Fruit fly (Drosophila melanogaster) whole organism, pupa: ENCODE data around the gene CG15725.
A peak's percentile ranks its signal among the peaks of the same experiment; 100 is the strongest.

ENCODE experiments used
- CG10348 ChIP-seq: fragments of 200-800 bp; sonication (Bioruptor generic); IDR thresholded peaks from 2 replicates; pipeline ENCODE4 v1.3.6; 2022; ENCODE audit warnings: missing biosample characterization, missing genetic modification characterization
- CG12605 ChIP-seq: fragments of 200-800 bp; sonication (Bioruptor generic); IDR thresholded peaks from 2 replicates; pipeline ENCODE4 v1.3.6; 2022; ENCODE audit warnings: missing biosample characterization, missing genetic modification characterization
- CG13204 ChIP-seq: fragments of 200-800 bp; sonication (Bioruptor generic); optimal IDR thresholded peaks from 2 replicates; lab custom pipeline; 2018; ENCODE audit warnings: missing biosample characterization, mild to moderate bottlenecking, missing genetic modification characterization, moderate library complexity
- CG14655 ChIP-seq: fragments of 200-800 bp; sonication (Bioruptor generic); optimal IDR thresholded peaks from 3 replicates; lab custom pipeline; 2017; ENCODE audit warnings: mild to moderate bottlenecking, missing biosample characterization, missing genetic modification reagents, missing genetic modification characterization
- CG15710 ChIP-seq: fragments of 200-800 bp; sonication (Bioruptor generic); optimal IDR thresholded peaks from 2 replicates; lab custom pipeline; 2018; ENCODE audit warnings: missing biosample characterization, mild to moderate bottlenecking, missing genetic modification characterization, moderate library complexity
- CG17806 ChIP-seq: fragments of 200-800 bp; sonication (Bioruptor generic); optimal IDR thresholded peaks from 2 replicates; lab custom pipeline; 2018; ENCODE audit warnings: missing biosample characterization, mild to moderate bottlenecking, missing genetic modification characterization, moderate library complexity
- CG32121 ChIP-seq: fragments of 200-800 bp; sonication (Bioruptor generic); IDR thresholded peaks from 2 replicates; pipeline ENCODE4 v1.3.6; 2022; ENCODE audit warnings: missing biosample characterization, missing genetic modification characterization
- CG34367 ChIP-seq: fragments of 200-800 bp; sonication (Bioruptor generic); optimal IDR thresholded peaks from 2 replicates; lab custom pipeline; 2018; ENCODE audit warnings: missing biosample characterization, mild to moderate bottlenecking, missing genetic modification characterization
- CG4496 ChIP-seq: fragments of 200-800 bp; sonication (Bioruptor generic); IDR thresholded peaks from 3 replicates; pipeline ENCODE4 v1.3.6; 2022; ENCODE audit warnings: missing biosample characterization, missing genetic modification characterization
- CG8159 ChIP-seq: fragments of 200-800 bp; sonication (Bioruptor generic); optimal IDR thresholded peaks from 3 replicates; lab custom pipeline; 2018; ENCODE audit warnings: missing biosample characterization, mild to moderate bottlenecking, missing genetic modification characterization, moderate library complexity
- CG8301 ChIP-seq: fragments of 200-800 bp; sonication (Bioruptor generic); optimal IDR thresholded peaks from 2 replicates; lab custom pipeline; 2018; ENCODE audit warnings: missing biosample characterization, mild to moderate bottlenecking, missing genetic modification characterization
- CG9948 ChIP-seq: fragments of 200-800 bp; sonication (Bioruptor generic); optimal IDR thresholded peaks from 2 replicates; lab custom pipeline; 2018; ENCODE audit warnings: missing biosample characterization, mild to moderate bottlenecking, missing genetic modification characterization, moderate library complexity
- D1 ChIP-seq: fragments of 200-800 bp; sonication (Bioruptor generic); optimal IDR thresholded peaks from 2 replicates; lab custom pipeline; 2018; ENCODE audit warnings: missing biosample characterization, mild to moderate bottlenecking, missing genetic modification characterization, moderate library complexity
- EcR ChIP-seq: fragments of 200-800 bp; sonication (Bioruptor generic); optimal IDR thresholded peaks from 3 replicates; lab custom pipeline; 2019; ENCODE audit warnings: missing biosample characterization, missing genetic modification characterization, mild to moderate bottlenecking, moderate library complexity, missing genetic modification reagents
- Ets98B ChIP-seq: fragments of 200-800 bp; sonication (Bioruptor generic); IDR thresholded peaks from 2 replicates; pipeline ENCODE4 v1.3.6; 2022; ENCODE audit warnings: missing biosample characterization, missing genetic modification characterization
- Pif1A ChIP-seq: fragments of 200-800 bp; sonication (Bioruptor generic); optimal IDR thresholded peaks from 3 replicates; lab custom pipeline; 2016; ENCODE audit warnings: missing biosample characterization, missing genetic modification characterization
- Pif1B ChIP-seq: fragments of 200-800 bp; sonication (Bioruptor generic); optimal IDR thresholded peaks from 3 replicates; lab custom pipeline; 2016; ENCODE audit warnings: missing biosample characterization, missing genetic modification characterization
- Snoo ChIP-seq: fragments of 200-800 bp; sonication (Bioruptor generic); optimal IDR thresholded peaks from 3 replicates; lab custom pipeline; 2017; ENCODE audit warnings: missing biosample characterization, mild to moderate bottlenecking, missing genetic modification characterization, inconsistent platforms
- fd96Ca ChIP-seq: fragments of 200-800 bp; sonication (Bioruptor generic); IDR thresholded peaks from 3 replicates; pipeline ENCODE4 v1.3.6; 2022; ENCODE audit warnings: missing biosample characterization, missing genetic modification characterization
- gl ChIP-seq: fragments of 200-800 bp; sonication (Bioruptor generic); optimal IDR thresholded peaks from 2 replicates; lab custom pipeline; 2018; ENCODE audit warnings: missing biosample characterization, mild to moderate bottlenecking, missing genetic modification characterization
- rn ChIP-seq: fragments of 200-800 bp; sonication (Bioruptor generic); IDR thresholded peaks from 2 replicates; pipeline ENCODE4 v1.3.6; 2022; ENCODE audit warnings: missing biosample characterization, missing genetic modification characterization

Gene CG15725

DNA sequence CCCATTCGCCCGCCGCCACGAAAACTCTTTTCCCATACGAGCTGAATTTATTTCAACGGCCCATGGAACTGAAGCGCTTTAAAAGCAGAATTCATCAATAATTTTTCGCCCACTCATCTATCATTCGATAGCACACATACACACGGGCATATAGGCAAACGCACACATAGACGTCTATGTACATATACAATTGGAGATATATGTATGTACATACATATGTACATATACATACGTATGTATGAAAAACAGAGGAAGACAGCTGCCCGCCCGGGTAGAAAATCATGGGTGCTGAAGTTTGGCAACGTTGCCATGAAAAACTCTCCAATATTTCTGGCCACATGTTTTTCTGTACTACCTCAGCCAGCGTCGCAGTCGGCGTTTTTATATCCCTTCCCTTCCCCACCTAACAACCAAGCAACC is 28.1 kb downstream of the CG15725 start:
- TF ChIP-seq CG10348 (GFP tag; lab: Robert Waterston, UW) (no peak), CG12605 (peak; percentile 24; the same call in 1 of the 2 replicates)

DNA sequence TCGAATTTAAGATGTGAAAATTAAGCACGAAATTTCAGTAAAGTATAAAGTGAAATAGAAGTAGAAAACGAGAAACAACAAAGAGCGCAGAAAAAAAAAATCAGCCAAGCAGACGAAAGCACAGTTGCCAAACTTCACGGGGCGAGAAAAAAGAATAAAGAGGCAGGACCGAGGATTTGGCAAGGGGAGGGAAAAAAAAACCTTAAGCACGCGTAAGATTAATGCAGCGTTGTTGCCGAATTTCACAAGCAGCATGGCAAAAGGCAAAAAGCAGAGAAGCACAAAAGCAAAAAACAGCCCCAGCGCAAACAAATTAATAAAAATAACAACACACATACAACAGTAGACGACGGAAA is 28.7 kb downstream of the CG15725 start:
- TF ChIP-seq Pif1A (GFP tag; lab: Kevin White, UChicago) (peak; percentile 80), Ets98B (no peak; the same call in 1 of the 2 replicates), fd96Ca (GFP tag; lab: Robert Waterston, UW) (peak; percentile 90), rn (GFP tag; lab: Robert Waterston, UW) (peak; percentile 37; the same call in 1 of the 2 replicates), CG9948 (no peak), Pif1B (GFP tag; lab: Kevin White, UChicago) (peak; percentile 40), CG12605 (no peak), Snoo (tag; lab: Kevin White, UChicago) (no peak), CG4496 (GFP tag; lab: Robert Waterston, UW) (no peak; the same call in none of the 3 replicates)

DNA sequence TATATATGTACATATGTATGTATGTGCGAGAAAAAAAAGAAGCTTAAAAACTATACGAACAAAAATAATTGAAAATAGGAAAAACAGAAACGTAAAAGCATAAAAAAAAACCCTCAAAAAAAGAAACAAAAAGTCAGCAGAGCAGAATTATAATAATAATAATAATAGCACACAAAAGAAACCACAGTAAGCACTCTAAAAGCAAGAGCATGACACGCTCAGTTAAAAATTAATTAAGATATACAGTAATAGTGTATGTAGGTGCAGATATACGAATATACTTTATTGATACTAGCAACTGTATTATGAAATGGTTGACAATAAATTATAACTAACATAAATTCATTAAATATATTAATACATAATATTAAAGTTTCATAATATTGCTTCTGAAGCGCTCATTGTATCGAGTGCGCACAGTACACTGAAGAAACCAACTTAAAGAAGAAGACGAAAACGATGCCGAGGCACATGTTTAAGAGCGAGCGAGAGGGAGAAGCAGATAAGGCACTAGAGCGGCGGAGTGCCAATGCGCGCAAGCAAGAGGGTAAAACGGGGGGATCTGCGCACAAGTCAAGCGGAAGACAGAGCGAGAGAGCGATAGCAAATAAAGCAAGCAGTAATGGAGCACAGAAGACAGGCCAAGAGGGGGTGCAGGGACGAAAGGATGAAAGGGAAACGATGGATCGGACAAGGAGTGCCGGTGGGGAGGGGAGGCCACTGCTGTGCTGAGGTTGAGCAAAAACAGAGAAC is 29.2 kb downstream of the CG15725 start:
- TF ChIP-seq CG13204 (GFP tag; lab: Kevin White, UChicago) (peak; percentile 76), Pif1B (GFP tag; lab: Kevin White, UChicago) (peak; percentile 44), CG9948 (peak; percentile 88), CG34367 (tag; lab: Kevin White, UChicago) (peak; percentile 87), fd96Ca (GFP tag; lab: Robert Waterston, UW) (peak; percentile 95), rn (GFP tag; lab: Robert Waterston, UW) (peak; percentile 38; the same call in 1 of the 2 replicates), CG14655 (peak; percentile 86), Ets98B (peak; percentile 69), CG4496 (GFP tag; lab: Robert Waterston, UW) (peak; percentile 86), gl (tag; lab: Kevin White, UChicago) (peak; percentile 86), D1 (tag; lab: Kevin White, UChicago) (peak; percentile 78), CG17806 (tag; lab: Kevin White, UChicago) (peak; percentile 82), Snoo (tag; lab: Kevin White, UChicago) (peak; percentile 75), CG12605 (peak; percentile 96), EcR (peak; percentile 74), CG8159 (peak; percentile 92), CG10348 (GFP tag; lab: Robert Waterston, UW) (no peak), Pif1A (GFP tag; lab: Kevin White, UChicago) (peak; percentile 59), CG15710 (tag; lab: Kevin White, UChicago) (peak; percentile 90), CG8301 (tag; lab: Kevin White, UChicago) (peak; percentile 73), CG32121 (GFP tag; lab: Robert Waterston, UW) (peak; percentile 77)

DNA sequence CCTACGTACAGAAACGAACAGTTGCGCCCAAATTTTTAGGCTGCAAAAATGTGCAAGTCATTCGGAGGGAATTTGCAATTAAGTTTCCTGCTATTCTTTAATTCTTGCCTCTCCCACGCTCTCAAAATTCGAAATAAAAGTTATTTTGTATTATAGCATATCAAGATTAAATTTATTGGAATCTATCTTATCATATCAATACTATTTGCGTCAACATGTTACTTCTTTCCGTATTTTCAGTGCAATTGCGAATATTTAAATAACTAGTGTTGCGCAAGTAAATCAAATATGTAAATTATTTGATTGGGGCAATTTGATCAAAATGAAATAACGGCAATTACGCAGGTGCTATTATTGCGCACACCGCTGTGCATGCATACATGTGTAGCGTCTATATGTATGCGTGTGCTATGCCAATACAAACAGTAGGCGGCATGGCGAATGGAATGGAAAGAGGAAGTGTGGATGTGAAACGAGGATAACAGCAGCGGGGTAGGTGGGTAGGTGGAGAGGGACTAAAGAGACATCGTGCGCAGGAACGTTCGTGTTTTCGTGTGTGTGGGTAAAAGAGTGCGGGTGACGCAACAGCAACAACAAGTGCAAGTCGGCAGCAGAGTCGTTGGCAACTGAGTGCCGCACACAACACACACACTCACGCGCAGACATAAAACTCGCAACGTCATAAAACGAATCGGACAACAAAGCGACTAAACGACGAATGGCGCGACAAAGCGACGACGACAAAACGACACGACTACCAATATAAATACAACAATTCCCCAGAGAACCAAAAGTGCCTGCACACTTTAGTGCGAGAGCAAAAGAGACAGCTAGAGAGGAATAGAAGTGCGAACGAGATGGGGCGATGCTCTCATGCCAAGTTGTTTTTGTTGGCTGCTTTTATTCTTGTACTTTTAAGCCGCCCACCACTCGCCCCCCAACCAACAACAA is 30.1 kb downstream of the CG15725 start:
- TF ChIP-seq CG15710 (tag; lab: Kevin White, UChicago): peak; percentile 95
- TF ChIP-seq CG34367 (tag; lab: Kevin White, UChicago): peak; percentile 82
- TF ChIP-seq D1 (tag; lab: Kevin White, UChicago): peak; percentile 93
- TF ChIP-seq CG4496 (GFP tag; lab: Robert Waterston, UW): peak; percentile 33; the same call in 2 of the 3 replicates
- TF ChIP-seq CG8159: peak; percentile 97
- no peak for TF ChIP-seq CG10348 (GFP tag; lab: Robert Waterston, UW)
- TF ChIP-seq CG12605: peak; percentile 39; the same call in 1 of the 2 replicates
- TF ChIP-seq Pif1A (GFP tag; lab: Kevin White, UChicago): peak; percentile 89
- peak; percentile 95 for TF ChIP-seq CG9948
- TF ChIP-seq Pif1B (GFP tag; lab: Kevin White, UChicago): peak; percentile 89
- TF ChIP-seq Ets98B: peak; percentile 72
- peak; percentile 84 for TF ChIP-seq CG17806 (tag; lab: Kevin White, UChicago)
- TF ChIP-seq gl (tag; lab: Kevin White, UChicago): no peak
- TF ChIP-seq Snoo (tag; lab: Kevin White, UChicago): peak; percentile 95
- TF ChIP-seq CG32121 (GFP tag; lab: Robert Waterston, UW): 0 out of 2 replicates have a peak, but pooled peaks have one; percentile 39
- TF ChIP-seq CG13204 (GFP tag; lab: Kevin White, UChicago): no peak
- peak; percentile 71 for TF ChIP-seq fd96Ca (GFP tag; lab: Robert Waterston, UW)
- TF ChIP-seq rn (GFP tag; lab: Robert Waterston, UW): no peak
- TF ChIP-seq CG14655: peak; percentile 97
- TF ChIP-seq EcR: peak; percentile 66
- TF ChIP-seq CG8301 (tag; lab: Kevin White, UChicago): peak; percentile 94

dm6 chrX:12737057-12737734 is 31.5 kb downstream of the CG15725 start:
- TF ChIP-seq fd96Ca (GFP tag; lab: Robert Waterston, UW) (peak; percentile 90), rn (GFP tag; lab: Robert Waterston, UW) (peak; percentile 78), CG17806 (tag; lab: Kevin White, UChicago) (peak; percentile 69), Ets98B (peak; percentile 88), CG15710 (tag; lab: Kevin White, UChicago) (peak; percentile 84), CG34367 (tag; lab: Kevin White, UChicago) (peak; percentile 81), Pif1A (GFP tag; lab: Kevin White, UChicago) (peak; percentile 86), CG4496 (GFP tag; lab: Robert Waterston, UW) (peak; percentile 95), CG10348 (GFP tag; lab: Robert Waterston, UW) (no peak), gl (tag; lab: Kevin White, UChicago) (peak; percentile 90), CG13204 (GFP tag; lab: Kevin White, UChicago) (peak; percentile 92), D1 (tag; lab: Kevin White, UChicago) (peak; percentile 51), Snoo (tag; lab: Kevin White, UChicago) (peak; percentile 71), CG14655 (peak; percentile 87), CG8301 (tag; lab: Kevin White, UChicago) (peak; percentile 74), CG9948 (peak; percentile 80), EcR (peak; percentile 77), CG32121 (GFP tag; lab: Robert Waterston, UW) (peak; percentile 92), CG12605 (peak; percentile 91), Pif1B (GFP tag; lab: Kevin White, UChicago) (peak; percentile 85), CG8159 (peak; percentile 79)
